Fruit fly (Drosophila melanogaster): Measurements from ENCODE around the gene jvl.
A peak's percentile ranks its signal among the peaks of the same experiment; 100 is the strongest.

Gene jvl

DNA sequence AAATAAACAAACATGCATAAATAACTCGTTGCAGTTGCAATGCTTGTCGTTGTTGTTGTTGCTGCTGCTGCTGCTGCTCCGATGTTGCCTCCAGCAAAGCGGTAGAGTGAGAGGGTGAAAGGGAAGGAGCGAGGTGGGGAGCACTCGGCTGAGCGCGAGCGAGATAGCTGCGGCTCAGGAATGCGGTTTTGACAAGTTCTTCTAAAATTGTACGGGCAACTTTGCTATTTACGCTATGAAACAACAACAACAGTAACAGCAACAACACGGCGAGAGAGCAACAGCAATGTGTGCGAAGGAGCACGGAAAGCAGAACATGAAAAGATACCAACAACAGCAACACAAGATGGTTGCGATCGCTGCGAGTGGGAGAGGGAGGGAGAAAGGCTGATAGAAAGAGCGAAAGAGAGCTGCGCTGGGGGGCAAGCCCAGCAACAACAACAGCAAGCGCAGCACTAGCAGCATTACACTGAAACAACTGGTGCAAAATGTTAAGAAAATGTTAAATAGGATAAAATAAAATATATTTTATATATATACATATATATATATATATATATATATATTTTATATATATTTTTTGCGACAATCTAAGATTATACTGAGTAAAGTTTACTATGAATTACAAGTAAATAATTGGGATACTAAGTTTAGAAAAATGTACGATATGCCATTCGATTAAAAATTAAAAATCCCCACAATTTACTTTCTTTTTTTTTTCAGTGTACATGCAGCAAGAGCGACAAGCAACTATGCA, 27.1 kb upstream of the jvl start (continued):
- peak; percentile 65 for TF ChIP-seq CoRest (tag; optimal IDR thresholded peaks at IDR 0.05)
- TF ChIP-seq CG34376 (GFP tag; optimal IDR thresholded peaks at IDR 0.05): no peak
- peak; percentile 88 for TF ChIP-seq dmrt11E (tag; optimal IDR thresholded peaks at IDR 0.05)
- no peak for TF ChIP-seq Oaz (GFP tag; IDR thresholded peaks at IDR 0.05)
- no peak for TF ChIP-seq CG8478 (optimal IDR thresholded peaks at IDR 0.05)
- TF ChIP-seq stwl (tag; optimal IDR thresholded peaks at IDR 0.05): peak; percentile 44
- TF ChIP-seq CG2129 (GFP tag; IDR thresholded peaks at IDR 0.05; ENCODE audit: partially characterized antibody): no peak
- no peak for TF ChIP-seq CG5953 (GFP tag; IDR thresholded peaks at IDR 0.05)
- peak; percentile 73 for TF ChIP-seq Abd-B (GFP tag; optimal IDR thresholded peaks at IDR 0.05)
- TF ChIP-seq trem (tag; optimal IDR thresholded peaks at IDR 0.05): peak; percentile 91
- TF ChIP-seq bsh (GFP tag; optimal IDR thresholded peaks at IDR 0.05): peak in 1 of 2 experiments; percentile 90
- peak; percentile 92 for TF ChIP-seq CG4820 (GFP tag; optimal IDR thresholded peaks at IDR 0.05)
- no peak for TF ChIP-seq gfzf (GFP tag; optimal IDR thresholded peaks at IDR 0.05)
- no peak for TF ChIP-seq CG11560 (tag; IDR thresholded peaks at IDR 0.05)
- TF ChIP-seq CG3726 (GFP tag; IDR thresholded peaks at IDR 0.05): no peak
- TF ChIP-seq Lhr (GFP tag; optimal IDR thresholded peaks at IDR 0.05): no peak
- no peak for TF ChIP-seq CG10462 (GFP tag; optimal IDR thresholded peaks at IDR 0.05)
- TF ChIP-seq CG6175 (GFP tag; IDR thresholded peaks at IDR 0.05): 0 out of 3 replicates have a peak, but pooled peaks have one; percentile 34
- peak; percentile 34 for TF ChIP-seq wek (GFP tag; optimal IDR thresholded peaks at IDR 0.05)
- peak; percentile 73 for TF ChIP-seq CG1233 (GFP tag; optimal IDR thresholded peaks at IDR 0.05)
- TF ChIP-seq Taf1 (GFP tag; IDR thresholded peaks at IDR 0.05): no peak
- TF ChIP-seq Rfx (GFP tag; IDR thresholded peaks at IDR 0.05): no peak
- no peak for TF ChIP-seq eyg (GFP tag; optimal IDR thresholded peaks at IDR 0.05)
- peak; percentile 79 for TF ChIP-seq CG10654 (GFP tag; optimal IDR thresholded peaks at IDR 0.05)
- peak; percentile 54; the same call in 1 of the 2 replicates for TF ChIP-seq ttk (GFP tag; IDR thresholded peaks at IDR 0.05)
- no peak for TF ChIP-seq schlank (tag; optimal IDR thresholded peaks at IDR 0.05)
- TF ChIP-seq CG17829 (tag; optimal IDR thresholded peaks at IDR 0.05): peak; percentile 91
- peak; percentile 42 for TF ChIP-seq twi (tag; optimal IDR thresholded peaks at IDR 0.05)
- peak; percentile 60 for TF ChIP-seq ara (GFP tag; IDR thresholded peaks at IDR 0.05)
- no peak for TF ChIP-seq NFAT (GFP tag; IDR thresholded peaks at IDR 0.05)
- TF ChIP-seq trh (GFP tag; optimal IDR thresholded peaks at IDR 0.05): no peak
- no peak for TF ChIP-seq Camta (GFP tag; optimal IDR thresholded peaks at IDR 0.05)
- TF ChIP-seq CG11456 (GFP tag; IDR thresholded peaks at IDR 0.05): no peak
- TF ChIP-seq bowl (GFP tag; IDR thresholded peaks at IDR 0.05): no peak
- TF ChIP-seq CG9437 (GFP tag; optimal IDR thresholded peaks at IDR 0.05): peak; percentile 30
- TF ChIP-seq CG7839 (tag; optimal IDR thresholded peaks at IDR 0.05): peak; percentile 71
- peak; percentile 3 for TF ChIP-seq CG5180 (GFP tag; optimal IDR thresholded peaks at IDR 0.05)
- TF ChIP-seq CG43689 (GFP tag; IDR thresholded peaks at IDR 0.05): no peak
- no peak for TF ChIP-seq CG13894 (tag; optimal IDR thresholded peaks at IDR 0.05)
- peak; percentile 75 for TF ChIP-seq CG31441 (GFP tag; IDR thresholded peaks at IDR 0.05)
- TF ChIP-seq CG2116 (GFP tag; optimal IDR thresholded peaks at IDR 0.05): no peak
- no peak for TF ChIP-seq vvl (GFP tag; IDR thresholded peaks at IDR 0.05)
- TF ChIP-seq fd3F (GFP tag; optimal IDR thresholded peaks at IDR 0.05): no peak
- TF ChIP-seq CG12104 (GFP tag; optimal IDR thresholded peaks at IDR 0.05): peak; percentile 81
- no peak for TF ChIP-seq cas (GFP tag; IDR thresholded peaks at IDR 0.05)
- peak; percentile 30 for TF ChIP-seq yki (optimal IDR thresholded peaks at IDR 0.05)
- no peak for TF ChIP-seq CG14441 (GFP tag; IDR thresholded peaks at IDR 0.05)
- peak; percentile 44; the same call in 1 of the 2 replicates for TF ChIP-seq Atf6 (GFP tag; IDR thresholded peaks at IDR 0.05)
- TF ChIP-seq CG31388 (GFP tag; optimal IDR thresholded peaks at IDR 0.05): peak; percentile 70
- no peak for TF ChIP-seq wdn (GFP tag; IDR thresholded peaks at IDR 0.05)

Data from whole organism, embryonic.